Fruit fly (Drosophila melanogaster) whole organism, embryonic: Measurements from ENCODE around the gene CG17108.

Source experiments
- Asciz ChIP-seq: fragments of 200-800 bp; sonication (Bioruptor generic); optimal IDR thresholded peaks from 2 replicates; lab custom pipeline; 2017; ENCODE audit warnings: missing biosample characterization, mild to moderate bottlenecking, missing genetic modification characterization, missing genetic modification reagents
- Bdp1 ChIP-seq: fragments of 200-800 bp; sonication (Bioruptor generic); optimal IDR thresholded peaks from 3 replicates; lab custom pipeline; 2016; ENCODE audit warnings: missing biosample characterization, missing genetic modification characterization
- Blimp-1 ChIP-seq: fragments of 200-800 bp; sonication (Bioruptor generic); optimal IDR thresholded peaks from 3 replicates; lab custom pipeline; 2018; ENCODE audit warnings: missing biosample characterization, missing genetic modification characterization, mild to moderate bottlenecking, moderate library complexity, missing genetic modification reagents
- CG10209 ChIP-seq: fragments of 200-800 bp; sonication (Bioruptor generic); optimal IDR thresholded peaks from 3 replicates; lab custom pipeline; 2017; ENCODE audit warnings: missing biosample characterization, mild to moderate bottlenecking, missing genetic modification characterization, missing genetic modification reagents
- CG10654 ChIP-seq: fragments of 200-800 bp; sonication (Bioruptor generic); optimal IDR thresholded peaks from 2 replicates; lab custom pipeline; 2016; ENCODE audit warnings: missing biosample characterization, missing genetic modification characterization
- CG13424 ChIP-seq: fragments of 200-800 bp; sonication (Bioruptor generic); optimal IDR thresholded peaks from 2 replicates; lab custom pipeline; 2019; ENCODE audit warnings: missing biosample characterization, mild to moderate bottlenecking, missing genetic modification characterization, moderate library complexity
- CG13894 ChIP-seq: fragments of 200-800 bp; sonication (Bioruptor generic); optimal IDR thresholded peaks from 3 replicates; lab custom pipeline; 2018; ENCODE audit warnings: missing biosample characterization, mild to moderate bottlenecking, missing genetic modification characterization, moderate library complexity
- CG14965 ChIP-seq: fragments of 200-800 bp; sonication (Bioruptor generic); optimal IDR thresholded peaks from 2 replicates; lab custom pipeline; 2016; ENCODE audit warnings: missing biosample characterization, missing genetic modification characterization, borderline replicate concordance
- CG1602 ChIP-seq: fragments of 200-800 bp; sonication (Bioruptor generic); optimal IDR thresholded peaks from 3 replicates; lab custom pipeline; 2016; ENCODE audit warnings: missing biosample characterization, missing genetic modification characterization
- CG16863 ChIP-seq: fragments of 200-800 bp; sonication (Bioruptor generic); optimal IDR thresholded peaks from 3 replicates; lab custom pipeline; 2016; ENCODE audit warnings: missing biosample characterization, missing genetic modification characterization
- CG17612 ChIP-seq: fragments of 200-800 bp; sonication (Bioruptor generic); IDR thresholded peaks from 2 replicates; pipeline ENCODE4 v1.3.6; 2022; ENCODE audit warnings: missing biosample characterization, missing genetic modification characterization
- CG2116 ChIP-seq: fragments of 200-800 bp; sonication (Bioruptor generic); optimal IDR thresholded peaks from 3 replicates; lab custom pipeline; 2018; ENCODE audit warnings: missing biosample characterization, mild to moderate bottlenecking, missing genetic modification characterization
- CG2202 ChIP-seq: fragments of 200-800 bp; sonication (Bioruptor generic); optimal IDR thresholded peaks from 2 replicates; lab custom pipeline; 2018; ENCODE audit warnings: missing biosample characterization, mild to moderate bottlenecking, missing genetic modification characterization
- CG30020 ChIP-seq: fragments of 200-800 bp; optimal IDR thresholded peaks from 2 replicates; lab custom pipeline; 2019; ENCODE audit warnings: missing biosample characterization, mild to moderate bottlenecking, missing genetic modification characterization, moderate library complexity
- CG30431 ChIP-seq: fragments of 200-800 bp; sonication (Bioruptor generic); optimal IDR thresholded peaks from 2 replicates; lab custom pipeline; 2017; ENCODE audit warnings: missing biosample characterization, missing genetic modification characterization
- CG32767 ChIP-seq: fragments of 200-800 bp; sonication (Bioruptor generic); IDR thresholded peaks from 2 replicates; pipeline ENCODE4 v1.3.6; 2022; ENCODE audit warnings: missing biosample characterization, missing genetic modification characterization
- CG32772 ChIP-seq: fragments of 200-800 bp; sonication (Bioruptor generic); IDR thresholded peaks from 2 replicates; pipeline ENCODE4 v1.3.6; 2022; ENCODE audit warnings: missing biosample characterization, missing genetic modification characterization
- CG3281 ChIP-seq: fragments of 200-800 bp; sonication (Bioruptor generic); optimal IDR thresholded peaks from 3 replicates; lab custom pipeline; 2017; ENCODE audit warnings: missing biosample characterization, mild to moderate bottlenecking, missing genetic modification characterization
- CG3838 ChIP-seq: fragments of 200-800 bp; sonication (Bioruptor generic); optimal IDR thresholded peaks from 3 replicates; lab custom pipeline; 2016; ENCODE audit warnings: missing biosample characterization, missing genetic modification characterization
- CG6765 ChIP-seq: fragments of 200-800 bp; sonication (Bioruptor generic); optimal IDR thresholded peaks from 3 replicates; lab custom pipeline; 2017; ENCODE audit warnings: missing biosample characterization, mild to moderate bottlenecking, missing genetic modification characterization
- CG7786 ChIP-seq: fragments of 200-800 bp; sonication (Bioruptor generic); optimal IDR thresholded peaks from 2 replicates; lab custom pipeline; 2016; ENCODE audit warnings: missing biosample characterization, missing genetic modification characterization
- CG7839 ChIP-seq: fragments of 200-800 bp; sonication (Bioruptor generic); optimal IDR thresholded peaks from 3 replicates; lab custom pipeline; 2018; ENCODE audit warnings: missing biosample characterization, mild to moderate bottlenecking, missing genetic modification characterization, moderate library complexity
- CG8281 ChIP-seq: fragments of 200-800 bp; sonication (Bioruptor generic); optimal IDR thresholded peaks from 2 replicates; lab custom pipeline; 2018; ENCODE audit warnings: missing biosample characterization, mild to moderate bottlenecking, missing genetic modification characterization, moderate library complexity
- CG9932 ChIP-seq: fragments of 200-800 bp; sonication (Bioruptor generic); IDR thresholded peaks from 2 replicates; pipeline ENCODE4 v1.3.6; 2022; ENCODE audit warnings: missing biosample characterization, missing genetic modification characterization
- CkIIα-i1 ChIP-seq: fragments of 200-800 bp; sonication (Bioruptor generic); IDR thresholded peaks from 2 replicates; pipeline ENCODE4 v1.3.6; 2022; ENCODE audit warnings: missing biosample characterization, missing genetic modification characterization
- D ChIP-seq, 2 experiments: fragments of 200-800 bp in 1 of 2; fragments of >200 bp in 1 of 2; sonication (Bioruptor generic) in 1 of 2; optimal IDR thresholded peaks; 2 replicates in 1 of 2; 3 replicates in 1 of 2; lab custom pipeline; 2017; ENCODE audit warnings: mild to moderate bottlenecking in 1 of 2, missing biosample characterization in 1 of 2, missing genetic modification characterization in 1 of 2, missing genetic modification reagents in 1 of 2
- Dek ChIP-seq: fragments of 200-800 bp; sonication (Bioruptor generic); optimal IDR thresholded peaks from 3 replicates; lab custom pipeline; 2019; ENCODE audit warnings: missing biosample characterization, mild to moderate bottlenecking, missing genetic modification characterization, moderate library complexity
- Dp ChIP-seq: fragments of 200-800 bp; sonication (Bioruptor generic); optimal IDR thresholded peaks from 2 replicates; lab custom pipeline; 2018; ENCODE audit warnings: missing biosample characterization, mild to moderate bottlenecking, missing genetic modification characterization, moderate library complexity
- H2.0 ChIP-seq: fragments of 200-800 bp; sonication (Bioruptor generic); IDR thresholded peaks from 2 replicates; pipeline ENCODE4 v1.3.6; 2022; ENCODE audit warnings: missing biosample characterization, missing genetic modification characterization
- Hr39 ChIP-seq: fragments of >200 bp; optimal IDR thresholded peaks from 2 replicates; lab custom pipeline; 2017
- Lpt ChIP-seq: fragments of >200 bp; optimal IDR thresholded peaks from 2 replicates; lab custom pipeline; 2018; ENCODE audit warnings: missing biosample characterization, missing genetic modification characterization
- Scr ChIP-seq: fragments of 200-800 bp; sonication (Bioruptor generic); IDR thresholded peaks from 2 replicates; pipeline ENCODE4 v1.3.6; 2022; ENCODE audit warnings: missing biosample characterization, missing genetic modification characterization; ENCODE audit not compliant: partially characterized antibody
- Xbp1 ChIP-seq: fragments of 200-800 bp; sonication (Bioruptor generic); optimal IDR thresholded peaks from 3 replicates; lab custom pipeline; 2016; ENCODE audit warnings: missing biosample characterization, mild to moderate bottlenecking, missing genetic modification characterization
- ac ChIP-seq: fragments of 200-800 bp; sonication (Bioruptor generic); optimal IDR thresholded peaks from 3 replicates; lab custom pipeline; 2017; ENCODE audit warnings: missing biosample characterization, mild to moderate bottlenecking, missing genetic modification characterization
- bigmax ChIP-seq: fragments of 200-800 bp; sonication (Bioruptor generic); optimal IDR thresholded peaks from 2 replicates; lab custom pipeline; 2018; ENCODE audit warnings: missing biosample characterization, mild to moderate bottlenecking, missing genetic modification characterization
- cad ChIP-seq: fragments of >200 bp; optimal IDR thresholded peaks from 2 replicates; lab custom pipeline; 2017; ENCODE audit warnings: missing biosample characterization, missing genetic modification characterization
- crc ChIP-seq: fragments of 200-800 bp; sonication (Bioruptor generic); optimal IDR thresholded peaks from 2 replicates; lab custom pipeline; 2016; ENCODE audit warnings: missing biosample characterization, missing genetic modification characterization
- crp ChIP-seq, 2 experiments: fragments of 200-800 bp; sonication (Bioruptor generic); optimal IDR thresholded peaks; 2 replicates in 1 of 2; 3 replicates in 1 of 2; lab custom pipeline; 2017; ENCODE audit warnings: missing biosample characterization in 2 of 2, missing genetic modification characterization in 2 of 2, mild to moderate bottlenecking in 1 of 2, moderate library complexity in 1 of 2
- fd102C ChIP-seq: fragments of 200-800 bp; sonication (Bioruptor generic); optimal IDR thresholded peaks from 2 replicates; lab custom pipeline; 2018; ENCODE audit warnings: missing biosample characterization, mild to moderate bottlenecking, missing genetic modification characterization, moderate library complexity
- kay ChIP-seq: fragments of 200-800 bp; sonication (Bioruptor generic); optimal IDR thresholded peaks from 2 replicates; lab custom pipeline; 2016; ENCODE audit warnings: missing biosample characterization, missing genetic modification characterization
- knrl ChIP-seq: fragments of 200-800 bp; sonication (Bioruptor generic); IDR thresholded peaks from 3 replicates; pipeline ENCODE4 v1.3.6; 2022; ENCODE audit warnings: missing biosample characterization, missing genetic modification characterization; ENCODE audit not compliant: partially characterized antibody
- luna ChIP-seq: fragments of 200-800 bp; sonication (Bioruptor generic); optimal IDR thresholded peaks from 2 replicates; lab custom pipeline; 2016; ENCODE audit warnings: missing biosample characterization, missing genetic modification characterization
- mam ChIP-seq: fragments of 200-800 bp; sonication (Bioruptor generic); optimal IDR thresholded peaks from 3 replicates; lab custom pipeline; 2016; ENCODE audit warnings: missing biosample characterization, missing genetic modification characterization
- mirr ChIP-seq: fragments of 200-800 bp; sonication (Bioruptor generic); optimal IDR thresholded peaks from 3 replicates; lab custom pipeline; 2018; ENCODE audit warnings: missing biosample characterization, mild to moderate bottlenecking, missing genetic modification characterization
- nau ChIP-seq: fragments of 200-800 bp; sonication (Bioruptor generic); optimal IDR thresholded peaks from 3 replicates; lab custom pipeline; 2017; ENCODE audit warnings: missing biosample characterization, mild to moderate bottlenecking, missing genetic modification characterization, missing genetic modification reagents
- run ChIP-seq: fragments of 200-800 bp; sonication (Bioruptor generic); optimal IDR thresholded peaks from 3 replicates; lab custom pipeline; 2018; ENCODE audit warnings: missing biosample characterization, mild to moderate bottlenecking, missing genetic modification characterization
- salm ChIP-seq: fragments of 200-800 bp; sonication (Bioruptor generic); optimal IDR thresholded peaks from 2 replicates; lab custom pipeline; 2018; ENCODE audit warnings: missing biosample characterization, mild to moderate bottlenecking, missing genetic modification characterization
- sim ChIP-seq: fragments of 200-800 bp; sonication (Bioruptor generic); IDR thresholded peaks from 2 replicates; pipeline ENCODE4 v1.3.6; 2022; ENCODE audit warnings: missing biosample characterization, missing genetic modification characterization
- slbo ChIP-seq: fragments of 200-800 bp; sonication (Bioruptor generic); IDR thresholded peaks from 2 replicates; pipeline ENCODE4 v1.3.6; 2022; ENCODE audit warnings: missing biosample characterization, missing genetic modification characterization
- sna ChIP-seq: fragments of 200-800 bp; sonication (Bioruptor generic); IDR thresholded peaks from 2 replicates; pipeline ENCODE4 v1.3.6; 2022; ENCODE audit warnings: missing biosample characterization, missing genetic modification characterization; ENCODE audit not compliant: partially characterized antibody
- tin ChIP-seq: fragments of 200-800 bp; sonication (Bioruptor generic); optimal IDR thresholded peaks from 3 replicates; lab custom pipeline; 2016; ENCODE audit warnings: missing biosample characterization, missing genetic modification characterization

Gene CG17108

dm6 chr2L:10697992-10698391, 4.1 kb upstream of the CG17108 start, which contains the start of gene CG7300 (continued):
- TF ChIP-seq CG10654 (GFP tag; lab: Kevin White, UChicago) (no peak), CG1602 (peak; percentile 22), Dek (tag; lab: Kevin White, UChicago) (peak; percentile 47), CG17612 (0 out of 2 replicates have a peak, but pooled peaks have one; percentile 25), nau (no peak), CG7839 (peak; percentile 74), salm (no peak), CG6765 (GFP tag; lab: Kevin White, UChicago) (no peak), tin (GFP tag; lab: Kevin White, UChicago) (peak; percentile 50), Xbp1 (GFP tag; lab: Kevin White, UChicago) (peak; percentile 56), CG9932 (GFP tag; lab: Robert Waterston, UW) (peak; percentile 70), kay (GFP tag; lab: Kevin White, UChicago) (no peak), CG7786 (GFP tag; lab: Kevin White, UChicago) (peak; percentile 24), CG14965 (no peak), Lpt (GFP tag; lab: Kevin White, UChicago) (no peak), CG8281 (no peak), Bdp1 (no peak), CG16863 (GFP tag; lab: Kevin White, UChicago) (no peak), CG13894 (tag; lab: Kevin White, UChicago) (no peak), Hr39 (no peak), Dp (GFP tag; lab: Kevin White, UChicago) (no peak), sna (GFP tag; lab: Robert Waterston, UW) (no peak), CG30020 (no peak), Scr (GFP tag; lab: Robert Waterston, UW) (no peak), luna (no peak), CG3838 (GFP tag; lab: Kevin White, UChicago) (no peak), CkIIα-i1 (GFP tag; lab: Robert Waterston, UW) (no peak), CG2202 (tag; lab: Kevin White, UChicago) (no peak), ac (GFP tag; lab: Kevin White, UChicago) (no peak), CG2116 (GFP tag; lab: Kevin White, UChicago) (no peak), crp (GFP tag; optimal IDR thresholded peaks at IDR 0.05; lab: Kevin White, UChicago) (no peak), slbo (GFP tag; lab: Robert Waterston, UW) (peak; percentile 81), run (tag; lab: Kevin White, UChicago) (no peak), bigmax (no peak), CG10209 (GFP tag; lab: Kevin White, UChicago) (peak; percentile 31), Blimp-1 (GFP tag; lab: Kevin White, UChicago) (peak; percentile 70), cad (no peak), crc (GFP tag; lab: Kevin White, UChicago) (no peak), mam (GFP tag; lab: Kevin White, UChicago) (peak; percentile 40), CG30431 (GFP tag; lab: Kevin White, UChicago) (peak; percentile 9), CG32767 (GFP tag; lab: Robert Waterston, UW) (no peak), mirr (GFP tag; lab: Kevin White, UChicago) (no peak), Asciz (no peak), CG13424 (tag; lab: Kevin White, UChicago) (peak; percentile 40), CG3281 (GFP tag; lab: Kevin White, UChicago) (peak; percentile 64), H2.0 (GFP tag; lab: Robert Waterston, UW) (peak; percentile 35; the same call in 1 of the 2 replicates), CG32772 (GFP tag; lab: Robert Waterston, UW) (peak; percentile 55), knrl (GFP tag; lab: Robert Waterston, UW) (no peak), sim (GFP tag; lab: Robert Waterston, UW) (no peak), D (optimal IDR thresholded peaks at IDR 0.05; lab: Kevin White, UChicago) (no peak), D (GFP tag; optimal IDR thresholded peaks at IDR 0.05; lab: Kevin White, UChicago) (peak; percentile 0), fd102C (no peak)
